Worm (Caenorhabditis elegans): Measurements from ENCODE around the gene daf-12.
A peak's percentile ranks its signal among the peaks of the same experiment; 100 is the strongest.

Gene daf-12

DNA sequence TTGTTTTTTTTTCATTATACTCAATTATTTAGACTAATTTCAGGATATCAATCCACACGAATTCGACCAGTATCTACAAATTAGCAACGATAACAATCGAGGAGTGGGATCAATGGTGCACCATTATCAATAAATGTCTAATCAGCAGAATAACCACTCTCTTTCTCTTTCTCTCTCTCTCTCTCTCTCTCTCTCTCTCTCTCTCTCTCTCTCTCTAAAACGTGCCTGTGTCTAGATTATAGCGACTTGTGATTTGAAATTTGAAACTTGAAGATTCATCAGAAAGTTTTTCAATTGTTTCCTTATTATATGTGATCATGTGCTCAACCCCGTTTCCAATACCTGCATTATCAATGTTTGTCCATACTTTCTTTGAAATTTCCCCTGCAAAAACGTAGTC lies 58.5 kb downstream of the daf-12 start:
- TF ChIP-seq mab-5 (tag; optimal IDR thresholded peaks at IDR 0.05) (no peak), sma-9 (GFP tag; optimal IDR thresholded peaks at IDR 0.05) (peak; percentile 56), sma-9 (tag; optimal IDR thresholded peaks at IDR 0.05) (no peak), ceh-82 (tag; optimal IDR thresholded peaks at IDR 0.05) (no peak), nhr-25 (tag; optimal IDR thresholded peaks at IDR 0.05) (no peak), alr-1 (tag; optimal IDR thresholded peaks at IDR 0.05) (no peak), R02D3.7 (tag; optimal IDR thresholded peaks at IDR 0.05) (no peak), unc-62 (GFP tag; optimal IDR thresholded peaks at IDR 0.05) (no peak), dmd-4 (tag; optimal IDR thresholded peaks at IDR 0.05) (no peak), nhr-21 (tag; optimal IDR thresholded peaks at IDR 0.05) (no peak)

DNA sequence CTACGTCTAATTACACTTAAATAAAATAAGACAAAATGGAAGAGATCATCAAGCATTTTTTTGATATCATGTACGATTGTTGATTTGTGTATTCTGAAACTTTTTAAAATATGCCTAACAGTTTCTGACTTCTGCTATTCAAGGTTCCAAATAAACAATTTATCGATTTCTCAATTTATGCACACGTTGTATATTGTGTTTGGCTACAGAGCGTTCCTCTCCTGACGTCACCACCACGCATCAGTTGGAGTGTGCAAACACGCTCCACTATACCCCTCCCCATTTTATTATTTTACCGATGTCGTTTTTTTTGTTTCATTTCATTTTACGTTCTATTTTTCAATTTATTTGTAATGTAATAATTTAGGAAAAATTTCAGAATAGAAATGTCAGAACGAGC lies 59.2 kb downstream of the daf-12 start, which contains the start of gene plpp-1.3:
TSS of gene plpp-1.3 (plus strand) at position 380 of the 400 bp plus-strand sequence.
- TF ChIP-seq aly-2 (tag; optimal IDR thresholded peaks at IDR 0.05) (no peak), mbf-1 (tag; optimal IDR thresholded peaks at IDR 0.05) (no peak), skn-1 (tag; optimal IDR thresholded peaks at IDR 0.05) (no peak), gmeb-1 (tag; optimal IDR thresholded peaks at IDR 0.05) (no peak), snpc-4 (tag; optimal IDR thresholded peaks at IDR 0.05) (no peak), nhr-23 (tag; optimal IDR thresholded peaks at IDR 0.05) (no peak), crh-2 (tag; optimal IDR thresholded peaks at IDR 0.05) (peak; percentile 74), nhr-25 (tag; optimal IDR thresholded peaks at IDR 0.05) (peak; percentile 40), C34F6.9 (tag; optimal IDR thresholded peaks at IDR 0.05) (peak; percentile 23), elt-3 (tag; optimal IDR thresholded peaks at IDR 0.05) (no peak), blmp-1 (tag; optimal IDR thresholded peaks at IDR 0.05; ENCODE audit: insufficient read depth) (no peak), lin-11 (tag; optimal IDR thresholded peaks at IDR 0.05) (no peak), sma-9 (GFP tag; optimal IDR thresholded peaks at IDR 0.05) (peak; percentile 44), sma-9 (tag; optimal IDR thresholded peaks at IDR 0.05) (no peak), Y55F3AM.14 (GFP tag; optimal IDR thresholded peaks at IDR 0.05) (no peak), mdl-1 (tag; optimal IDR thresholded peaks at IDR 0.05) (no peak), unc-62 (GFP tag; optimal IDR thresholded peaks at IDR 0.05) (no peak), lsy-2 (tag; optimal IDR thresholded peaks at IDR 0.05) (no peak), ama-1 (optimal IDR thresholded peaks at IDR 0.05) (no peak), sma-3 (GFP tag; optimal IDR thresholded peaks at IDR 0.05) (peak; percentile 10), ZK546.5 (tag; optimal IDR thresholded peaks at IDR 0.05) (no peak), ztf-4 (tag; optimal IDR thresholded peaks at IDR 0.05) (no peak), F13H6.1 (tag; optimal IDR thresholded peaks at IDR 0.05) (peak; percentile 32), ceh-16 (tag; optimal IDR thresholded peaks at IDR 0.05) (no peak), unc-39 (tag; optimal IDR thresholded peaks at IDR 0.05) (no peak), R02D3.7 (tag; optimal IDR thresholded peaks at IDR 0.05) (no peak), nhr-11 (tag; optimal IDR thresholded peaks at IDR 0.05) (no peak), alr-1 (tag; optimal IDR thresholded peaks at IDR 0.05) (no peak), unc-55 (GFP tag; optimal IDR thresholded peaks at IDR 0.05) (peak; percentile 32), nhr-21 (tag; optimal IDR thresholded peaks at IDR 0.05) (no peak), dmd-4 (tag; optimal IDR thresholded peaks at IDR 0.05) (no peak), fos-1 (tag; optimal IDR thresholded peaks at IDR 0.05) (peak; percentile 47)

DNA sequence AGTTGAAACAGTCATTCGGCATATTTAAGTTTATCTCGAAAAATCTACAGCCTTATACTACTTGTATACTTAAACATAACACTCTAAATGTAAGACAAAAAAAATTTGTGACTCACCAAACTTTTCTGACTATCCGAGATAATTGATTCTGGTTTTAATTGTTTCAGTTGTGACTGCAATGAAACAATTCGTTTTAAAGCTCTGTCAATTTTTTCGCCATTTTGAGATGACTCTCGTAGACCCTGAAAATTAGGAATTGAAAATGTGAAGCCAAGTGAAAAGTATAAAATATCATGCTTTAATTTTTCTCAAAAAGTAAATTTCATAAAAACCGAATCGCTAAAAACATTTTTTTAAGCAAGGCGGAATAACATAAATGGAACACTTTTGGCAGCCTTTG lies 68.6 kb downstream of the daf-12 start:
- TF ChIP-seq nhr-12 (tag; optimal IDR thresholded peaks at IDR 0.05) (no peak), ztf-11 (tag; optimal IDR thresholded peaks at IDR 0.05) (no peak), dmd-4 (tag; optimal IDR thresholded peaks at IDR 0.05) (no peak), ceh-16 (tag; optimal IDR thresholded peaks at IDR 0.05) (no peak), lsy-2 (tag; optimal IDR thresholded peaks at IDR 0.05) (no peak), alr-1 (tag; optimal IDR thresholded peaks at IDR 0.05) (no peak), nhr-23 (tag; optimal IDR thresholded peaks at IDR 0.05) (no peak), lin-11 (tag; optimal IDR thresholded peaks at IDR 0.05) (no peak), ztf-1 (GFP tag; conservative IDR thresholded peaks at IDR 0.05) (no peak), nhr-6 (tag; optimal IDR thresholded peaks at IDR 0.05) (no peak), nhr-11 (tag; optimal IDR thresholded peaks at IDR 0.05) (no peak), skn-1 (tag; optimal IDR thresholded peaks at IDR 0.05) (no peak)

DNA sequence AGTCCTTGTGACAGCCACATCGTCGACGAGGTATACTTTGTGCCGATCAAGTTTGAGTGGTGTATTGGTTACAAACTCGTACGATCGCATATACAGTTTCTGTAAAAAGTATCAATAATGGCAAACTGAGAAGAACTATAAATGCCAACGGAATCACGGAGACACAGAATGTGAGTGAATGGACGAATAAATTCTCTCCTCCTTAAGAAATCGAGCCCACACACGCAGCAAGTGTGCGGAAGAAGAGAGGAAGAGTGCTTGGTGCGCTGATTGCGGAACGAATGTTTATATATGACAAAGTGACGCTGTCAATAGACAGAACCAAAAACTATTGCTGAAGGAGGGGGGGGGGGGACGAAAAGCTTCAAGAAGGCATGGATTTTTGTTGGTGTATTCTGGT lies 76.1 kb downstream of the daf-12 start, which contains the start of gene rhgf-1:
TSS of gene rhgf-1 (minus strand) at position 101 of the 400 bp plus-strand sequence.
- TF ChIP-seq nhr-23 (tag; optimal IDR thresholded peaks at IDR 0.05) (no peak), nhr-25 (tag; optimal IDR thresholded peaks at IDR 0.05) (no peak), ztf-1 (GFP tag; conservative IDR thresholded peaks at IDR 0.05) (no peak), aly-2 (tag; optimal IDR thresholded peaks at IDR 0.05) (no peak), peb-1 (tag; optimal IDR thresholded peaks at IDR 0.05) (no peak)
